Worm (Caenorhabditis elegans) whole organism, L4 larva: ENCODE data around the gene coa-7.

Source experiments
- F37D6.2 ChIP-seq: sonication (generic microtip); optimal IDR thresholded peaks from 2 replicates; lab custom pipeline; 2016; ENCODE audit warnings: mild to moderate bottlenecking, missing genetic modification characterization, missing compliant biosample characterization
- F44E2.7 ChIP-seq: fragments of 200-800 bp; sonication (Bioruptor generic); IDR thresholded peaks from 2 replicates; pipeline ENCODE4 v2.1.2; 2022; ENCODE audit warnings: missing genetic modification characterization, missing compliant biosample characterization
- T20F7.1 ChIP-seq: fragments of 200-800 bp; sonication (Bioruptor generic); optimal IDR thresholded peaks from 2 replicates; lab custom pipeline; 2018; ENCODE audit warnings: mild to moderate bottlenecking, missing genetic modification characterization, missing compliant biosample characterization
- Y48G9A.11 ChIP-seq: fragments of 200-800 bp; sonication (Bioruptor generic); IDR thresholded peaks from 2 replicates; pipeline ENCODE4 v1.3.6; 2022; ENCODE audit warnings: missing genetic modification reagents, missing genetic modification characterization, missing compliant biosample characterization
- Y75B8A.6 ChIP-seq: fragments of 200-800 bp; sonication (Bioruptor generic); IDR thresholded peaks from 2 replicates; pipeline ENCODE4 v1.3.6; 2022; ENCODE audit warnings: missing genetic modification reagents, missing genetic modification characterization, missing compliant biosample characterization
- ZK337.2 ChIP-seq: fragments of 200-800 bp; sonication (Bioruptor generic); IDR thresholded peaks from 2 replicates; pipeline ENCODE4 v1.3.6; 2022; ENCODE audit warnings: missing genetic modification reagents, missing genetic modification characterization, missing compliant biosample characterization
- ZK546.5 ChIP-seq, 2 experiments: sonication (generic microtip); optimal IDR thresholded peaks; 2 replicates each; lab custom pipeline; 2017; ENCODE audit warnings: missing biosample characterization in 2 of 2, missing genetic modification characterization in 2 of 2
- ama-1 ChIP-seq: fragments of 150-350 bp; optimal IDR thresholded peaks from 2 replicates; lab custom pipeline; 2014; ENCODE audit warnings: inconsistent platforms, mixed read lengths
- attf-4 ChIP-seq: sonication (generic microtip); optimal IDR thresholded peaks from 3 replicates; lab custom pipeline; 2017; ENCODE audit warnings: missing biosample characterization, missing genetic modification characterization
- ceh-28 ChIP-seq: fragments of 150-350 bp; optimal IDR thresholded peaks from 2 replicates; lab custom pipeline; 2014; ENCODE audit warnings: missing biosample characterization, missing genetic modification reagents, missing genetic modification characterization
- ceh-82 ChIP-seq: sonication (generic microtip); optimal IDR thresholded peaks from 2 replicates; lab custom pipeline; 2017; ENCODE audit warnings: missing biosample characterization, missing genetic modification characterization
- ctbp-1 ChIP-seq: fragments of 200-800 bp; sonication (Bioruptor generic); IDR thresholded peaks from 2 replicates; pipeline ENCODE4 v1.3.6; 2022; ENCODE audit warnings: missing genetic modification reagents, missing genetic modification characterization, missing compliant biosample characterization
- daf-19 ChIP-seq: fragments of 200-800 bp; sonication (Bioruptor generic); conservative IDR thresholded peaks from 2 replicates; pipeline ENCODE4 v1.3.6; 2022; ENCODE audit warnings: missing genetic modification characterization, missing compliant biosample characterization
- dmd-6 ChIP-seq: fragments of 200-800 bp; sonication (Bioruptor generic); IDR thresholded peaks from 2 replicates; pipeline ENCODE4 v1.3.6; 2022; ENCODE audit warnings: missing genetic modification reagents, missing genetic modification characterization, missing compliant biosample characterization
- dmd-8 ChIP-seq: fragments of 200-800 bp; sonication (Bioruptor generic); IDR thresholded peaks from 2 replicates; pipeline ENCODE4 v1.3.6; 2022; ENCODE audit warnings: missing genetic modification characterization, missing compliant biosample characterization
- dmd-9 ChIP-seq: fragments of 200-800 bp; sonication (Bioruptor generic); IDR thresholded peaks from 2 replicates; pipeline ENCODE4 v1.3.6; 2022; ENCODE audit warnings: missing genetic modification reagents, missing genetic modification characterization, missing compliant biosample characterization
- dpl-1 ChIP-seq: fragments of 150-350 bp; optimal IDR thresholded peaks from 2 replicates; lab custom pipeline; 2014; ENCODE audit warnings: missing biosample characterization, missing genetic modification reagents, missing genetic modification characterization
- dve-1 ChIP-seq: sonication (generic microtip); optimal IDR thresholded peaks from 2 replicates; lab custom pipeline; 2017; ENCODE audit warnings: antibody characterized with exemption, mild to moderate bottlenecking, missing genetic modification characterization, missing compliant biosample characterization; ENCODE audit not compliant: insufficient read depth
- egl-27 ChIP-seq: sonication (generic microtip); optimal IDR thresholded peaks from 3 replicates; lab custom pipeline; 2017; ENCODE audit warnings: missing biosample characterization, missing genetic modification reagents, missing genetic modification characterization
- lim-7 ChIP-seq: fragments of 200-800 bp; sonication (Bioruptor generic); IDR thresholded peaks from 2 replicates; pipeline ENCODE4 v1.3.6; 2022; ENCODE audit warnings: missing genetic modification characterization, missing compliant biosample characterization
- lin-1 ChIP-seq: fragments of 200-800 bp; sonication (Bioruptor generic); IDR thresholded peaks from 2 replicates; pipeline ENCODE4 v1.3.6; 2022; ENCODE audit warnings: missing genetic modification reagents, missing genetic modification characterization, missing compliant biosample characterization
- lin-15B ChIP-seq: fragments of 150-350 bp; sonication (generic microtip); optimal IDR thresholded peaks from 3 replicates; lab custom pipeline; 2014; ENCODE audit warnings: missing biosample characterization, missing genetic modification characterization
- lin-29 ChIP-seq: fragments of 200-800 bp; sonication (Bioruptor generic); IDR thresholded peaks from 2 replicates; pipeline ENCODE4 v1.3.6; 2022; ENCODE audit warnings: missing genetic modification reagents, missing genetic modification characterization, missing compliant biosample characterization
- lin-39 ChIP-seq: fragments of 150-350 bp; optimal IDR thresholded peaks from 2 replicates; lab custom pipeline; 2014; ENCODE audit warnings: missing biosample characterization, missing genetic modification reagents, missing genetic modification characterization
- madf-5 ChIP-seq, 2 experiments: fragments of 200-800 bp; sonication (Bioruptor generic); IDR thresholded peaks; 2 replicates each; pipeline ENCODE4 v1.3.6; 2022; ENCODE audit warnings: missing compliant biosample characterization in 2 of 2, missing genetic modification characterization in 2 of 2
- mdt-29 ChIP-seq: fragments of 200-800 bp; sonication (Bioruptor generic); IDR thresholded peaks from 2 replicates; pipeline ENCODE4 v1.3.6; 2022; ENCODE audit warnings: missing genetic modification reagents, missing genetic modification characterization, missing compliant biosample characterization
- mes-2 ChIP-seq: sonication (generic microtip); optimal IDR thresholded peaks from 2 replicates; lab custom pipeline; 2016; ENCODE audit warnings: missing genotype, mild to moderate bottlenecking, missing genetic modification characterization, missing compliant biosample characterization; ENCODE audit not compliant: poor library complexity, severe bottlenecking
- mxl-2 ChIP-seq: fragments of 200-800 bp; sonication (Bioruptor generic); conservative IDR thresholded peaks from 2 replicates; pipeline ENCODE4 v1.3.6; 2022; ENCODE audit warnings: missing genetic modification reagents, missing genetic modification characterization, missing compliant biosample characterization
- nhr-102 ChIP-seq: sonication (generic microtip); optimal IDR thresholded peaks from 2 replicates; lab custom pipeline; 2016; ENCODE audit warnings: mild to moderate bottlenecking, missing genetic modification characterization, moderate library complexity, missing compliant biosample characterization
- nhr-111 ChIP-seq: fragments of 200-800 bp; sonication (Bioruptor generic); optimal IDR thresholded peaks from 2 replicates; lab custom pipeline; 2018; ENCODE audit warnings: mild to moderate bottlenecking, missing genetic modification characterization, missing compliant biosample characterization
- nhr-25 ChIP-seq: sonication (generic microtip); optimal IDR thresholded peaks from 2 replicates; lab custom pipeline; 2017; ENCODE audit warnings: missing genetic modification characterization, mild to moderate bottlenecking, missing compliant biosample characterization, antibody characterized with exemption, moderate library complexity, borderline replicate concordance; ENCODE audit not compliant: insufficient read depth
- nhr-28 ChIP-seq: fragments of 150-350 bp; optimal IDR thresholded peaks from 2 replicates; lab custom pipeline; 2014; ENCODE audit warnings: missing biosample characterization, missing genetic modification characterization
- nhr-77 ChIP-seq: fragments of 150-350 bp; optimal IDR thresholded peaks from 2 replicates; lab custom pipeline; 2014; ENCODE audit warnings: missing biosample characterization, missing genetic modification characterization
- pqm-1 ChIP-seq: sonication (generic microtip); optimal IDR thresholded peaks from 2 replicates; lab custom pipeline; 2017; ENCODE audit warnings: missing biosample characterization, missing genetic modification characterization
- rbr-2 ChIP-seq: sonication (generic microtip); optimal IDR thresholded peaks from 2 replicates; lab custom pipeline; 2016; ENCODE audit warnings: missing genotype, missing genetic modification characterization, missing compliant biosample characterization
- saeg-2 ChIP-seq: fragments of 200-800 bp; sonication (Bioruptor generic); IDR thresholded peaks from 2 replicates; pipeline ENCODE4 v1.3.6; 2022; ENCODE audit warnings: missing genetic modification reagents, missing genetic modification characterization, missing compliant biosample characterization
- sdz-12 ChIP-seq: fragments of 200-800 bp; sonication (Bioruptor generic); optimal IDR thresholded peaks from 2 replicates; lab custom pipeline; 2018; ENCODE audit warnings: mild to moderate bottlenecking, missing genetic modification characterization, missing compliant biosample characterization
- skn-1 ChIP-seq: fragments of 150-350 bp; optimal IDR thresholded peaks from 2 replicates; lab custom pipeline; 2014; ENCODE audit warnings: missing biosample characterization, missing genetic modification characterization
- spr-3 ChIP-seq: fragments of 200-800 bp; sonication (Bioruptor generic); optimal IDR thresholded peaks from 2 replicates; lab custom pipeline; 2018; ENCODE audit warnings: mild to moderate bottlenecking, missing genetic modification characterization, missing compliant biosample characterization
- tag-97 ChIP-seq: fragments of 200-800 bp; sonication (Bioruptor generic); IDR thresholded peaks from 2 replicates; pipeline ENCODE4 v1.3.6; 2022; ENCODE audit warnings: missing genetic modification characterization, missing compliant biosample characterization
- tra-1 ChIP-seq: fragments of 200-800 bp; sonication (Bioruptor generic); IDR thresholded peaks from 2 replicates; pipeline ENCODE4 v1.3.6; 2022; ENCODE audit warnings: missing genetic modification reagents, missing genetic modification characterization, missing compliant biosample characterization
- unc-130 ChIP-seq: sonication (generic microtip); optimal IDR thresholded peaks from 2 replicates; lab custom pipeline; 2016; ENCODE audit warnings: missing genetic modification reagents, missing genetic modification characterization, missing compliant biosample characterization
- unc-62 ChIP-seq, 3 experiments: fragments of 150-350 bp in 1 of 3; sonication (generic microtip); optimal IDR thresholded peaks in 2 of 3; peaks in 1 of 3; 1 replicate in 1 of 3; 2 replicates in 2 of 3; lab custom pipeline; 2014 to 2017; ENCODE audit warnings: missing biosample characterization in 3 of 3, missing genetic modification characterization in 3 of 3, missing genetic modification reagents in 3 of 3, missing genotype in 1 of 3
- vab-7 ChIP-seq: fragments of 200-800 bp; sonication (Bioruptor generic); IDR thresholded peaks from 2 replicates; pipeline ENCODE4 v1.3.6; 2022; ENCODE audit warnings: missing genetic modification reagents, missing genetic modification characterization, missing compliant biosample characterization
- zag-1 ChIP-seq: fragments of 150-350 bp; optimal IDR thresholded peaks from 2 replicates; lab custom pipeline; 2014; ENCODE audit warnings: missing biosample characterization, missing genetic modification characterization
- zfp-3 ChIP-seq: fragments of 200-800 bp; sonication (Bioruptor generic); conservative IDR thresholded peaks from 2 replicates; pipeline ENCODE4 v1.3.6; 2022; ENCODE audit warnings: missing genetic modification reagents, missing genetic modification characterization, missing compliant biosample characterization
- zip-11 ChIP-seq: fragments of 200-800 bp; sonication (Bioruptor generic); IDR thresholded peaks from 2 replicates; pipeline ENCODE4 v1.3.6; 2022; ENCODE audit warnings: missing genetic modification characterization, missing compliant biosample characterization

The coa-7 gene

ce11 chrII:11634681-11635527, 16.0 kb downstream of the coa-7 start (continued):
- TF ChIP-seq lin-15B (no peak), Y75B8A.6 (GFP tag; lab: Robert Waterston, UW) (no peak), dmd-8 (GFP tag; lab: Robert Waterston, UW) (peak; percentile 58; the same call in 1 of the 2 replicates), nhr-111 (GFP tag; lab: Kevin White, UChicago) (no peak), nhr-25 (peak; percentile 67), mes-2 (tag; lab: Kevin White, UChicago) (peak; percentile 77), T20F7.1 (peak; percentile 50), egl-27 (tag; lab: Kevin White, UChicago) (no peak), attf-4 (tag; lab: Kevin White, UChicago) (no peak), ctbp-1 (peak; percentile 55; the same call in 1 of the 2 replicates), unc-130 (GFP tag; lab: Kevin White, UChicago) (no peak), nhr-77 (tag; lab: Kevin White, UChicago) (peak; percentile 49), lim-7 (0 out of 2 replicates have a peak, but pooled peaks have one; percentile 26), unc-62 (GFP tag; optimal IDR thresholded peaks at IDR 0.05 in 1 of 2; lab: Kevin White, UChicago) (no peak), unc-62 (tag; optimal IDR thresholded peaks at IDR 0.05; lab: Kevin White, UChicago) (no peak), nhr-102 (tag; lab: Kevin White, UChicago) (peak; percentile 20)

- peak; percentile 4 for TF ChIP-seq sdz-12
- TF ChIP-seq dpl-1 (GFP tag; lab: Kevin White, UChicago) = peak; percentile 60
- peak; percentile 74; the same call in 1 of the 2 replicates for TF ChIP-seq lin-1 (GFP tag; lab: Robert Waterston, UW)
- no peak for TF ChIP-seq lin-29 (GFP tag; lab: Robert Waterston, UW)
- TF ChIP-seq pqm-1 (tag; lab: Kevin White, UChicago) = no peak
- TF ChIP-seq lin-39 (tag; lab: Kevin White, UChicago) = no peak
- no peak for TF ChIP-seq skn-1 (tag; lab: Kevin White, UChicago)
- no peak for TF ChIP-seq vab-7 (GFP tag; lab: Robert Waterston, UW)
- peak; percentile 93 for TF ChIP-seq dmd-6 (GFP tag; lab: Robert Waterston, UW)
- TF ChIP-seq nhr-28 (tag; lab: Kevin White, UChicago) = peak; percentile 84
- no peak for TF ChIP-seq zip-11 (GFP tag; lab: Robert Waterston, UW)
- no peak for TF ChIP-seq zag-1 (tag; lab: Kevin White, UChicago)
- no peak for TF ChIP-seq ceh-28 (tag; lab: Kevin White, UChicago)
- TF ChIP-seq rbr-2 = peak; percentile 93
- no peak for TF ChIP-seq daf-19 (GFP tag; lab: Robert Waterston, UW)
- peak; percentile 52 for TF ChIP-seq spr-3 (GFP tag; lab: Kevin White, UChicago)
- no peak for TF ChIP-seq Y48G9A.11 (GFP tag; lab: Robert Waterston, UW)
- no peak; the same call in 1 of the 2 replicates for TF ChIP-seq mdt-29
- TF ChIP-seq ZK546.5 (tag; optimal IDR thresholded peaks at IDR 0.05; lab: Kevin White, UChicago) = no peak
- TF ChIP-seq saeg-2 (GFP tag; lab: Robert Waterston, UW) = no peak
- TF ChIP-seq dmd-9 (GFP tag; lab: Robert Waterston, UW) = 0 out of 2 replicates have a peak, but pooled peaks have one; percentile 57
- no peak for TF ChIP-seq F44E2.7 (GFP tag; lab: Robert Waterston, UW)
- TF ChIP-seq tag-97 (GFP tag; lab: Robert Waterston, UW) = no peak
- TF ChIP-seq zfp-3 (GFP tag; lab: Robert Waterston, UW) = no peak
- TF ChIP-seq mxl-2 (GFP tag; lab: Robert Waterston, UW) = peak; percentile 71
- TF ChIP-seq tra-1 (GFP tag; lab: Robert Waterston, UW) = 0 out of 2 replicates have a peak, but pooled peaks have one; percentile 54
- no peak for TF ChIP-seq ZK337.2 (GFP tag; lab: Robert Waterston, UW)
- TF ChIP-seq ama-1 (lab: Kevin White, UChicago) = peak; percentile 74
- TF ChIP-seq dve-1 (tag; lab: Kevin White, UChicago) = peak; percentile 85
- peak; percentile 74 for TF ChIP-seq F37D6.2
- no peak for TF ChIP-seq ceh-82 (tag; lab: Kevin White, UChicago)
- no peak for TF ChIP-seq madf-5 (GFP tag; IDR thresholded peaks at IDR 0.05; lab: Robert Waterston, UW)
- peak; percentile 46 for TF ChIP-seq nhr-77 (tag; lab: Kevin White, UChicago)
- TF ChIP-seq dmd-8 (GFP tag; lab: Robert Waterston, UW) = no peak
Measured at ce11 chrII:11634057-11634676, 16.8 kb downstream of the coa-7 start.
